Worm (Caenorhabditis elegans): Measurements from ENCODE around the gene inx-10.

DNA sequence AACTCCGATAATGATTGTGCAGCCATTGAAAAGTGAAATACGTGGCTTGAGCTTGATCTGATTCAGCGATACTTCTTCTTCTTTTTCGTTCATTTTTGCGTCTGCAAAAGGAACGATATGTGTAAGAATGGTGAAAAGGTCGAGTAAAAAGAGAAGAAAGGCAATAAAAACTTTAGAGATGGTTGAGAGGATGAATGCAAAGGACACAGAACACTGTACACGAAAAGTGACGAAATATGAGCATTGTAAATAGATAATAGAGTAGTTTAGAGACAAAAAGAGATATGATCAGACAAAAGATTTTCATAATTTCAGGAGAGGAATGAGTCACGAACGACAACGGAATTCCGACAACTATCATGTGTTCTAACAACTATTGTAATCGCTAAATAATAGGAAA is 39.0 kb upstream of the inx-10 start, which contains the start of gene aat-2:
- TF ChIP-seq ets-4 (GFP tag; optimal IDR thresholded peaks at IDR 0.05): no peak
- no peak for TF ChIP-seq unc-62 (GFP tag; optimal IDR thresholded peaks at IDR 0.05)
- no peak for TF ChIP-seq bed-1 (GFP tag; IDR thresholded peaks at IDR 0.05)
- TF ChIP-seq somi-1 (GFP tag; optimal IDR thresholded peaks at IDR 0.05): no peak
- TF ChIP-seq ama-1 (optimal IDR thresholded peaks at IDR 0.05): no peak
- TF ChIP-seq ama-1 (GFP tag; optimal IDR thresholded peaks at IDR 0.05): no peak
- TF ChIP-seq hlh-12 (tag; optimal IDR thresholded peaks at IDR 0.05): no peak
- no peak for TF ChIP-seq egrh-3 (GFP tag; IDR thresholded peaks at IDR 0.05)
- TF ChIP-seq Y79H2A.3 (GFP tag; conservative IDR thresholded peaks at IDR 0.05): no peak
- TF ChIP-seq F52B5.7 (tag; optimal IDR thresholded peaks at IDR 0.05): no peak
- TF ChIP-seq him-1 (tag; optimal IDR thresholded peaks at IDR 0.05): no peak

All from whole organism, young adult.